Worm (Caenorhabditis elegans) whole organism, L4/young adult: ENCODE data around the gene tsp-18.

Experiments used
- W03F9.2 ChIP-seq: fragments of 150-350 bp; optimal IDR thresholded peaks from 2 replicates; lab custom pipeline; 2014; ENCODE audit warnings: missing biosample characterization, missing genetic modification characterization
- dao-5 ChIP-seq: sonication (generic microtip); optimal IDR thresholded peaks from 2 replicates; lab custom pipeline; 2016; ENCODE audit warnings: missing genotype, missing genetic modification characterization, moderate library complexity, missing compliant biosample characterization
- him-1 ChIP-seq: sonication (generic microtip); optimal IDR thresholded peaks from 2 replicates; lab custom pipeline; 2016; ENCODE audit warnings: missing genotype, missing genetic modification reagents, missing genetic modification characterization, missing compliant biosample characterization

DNA sequence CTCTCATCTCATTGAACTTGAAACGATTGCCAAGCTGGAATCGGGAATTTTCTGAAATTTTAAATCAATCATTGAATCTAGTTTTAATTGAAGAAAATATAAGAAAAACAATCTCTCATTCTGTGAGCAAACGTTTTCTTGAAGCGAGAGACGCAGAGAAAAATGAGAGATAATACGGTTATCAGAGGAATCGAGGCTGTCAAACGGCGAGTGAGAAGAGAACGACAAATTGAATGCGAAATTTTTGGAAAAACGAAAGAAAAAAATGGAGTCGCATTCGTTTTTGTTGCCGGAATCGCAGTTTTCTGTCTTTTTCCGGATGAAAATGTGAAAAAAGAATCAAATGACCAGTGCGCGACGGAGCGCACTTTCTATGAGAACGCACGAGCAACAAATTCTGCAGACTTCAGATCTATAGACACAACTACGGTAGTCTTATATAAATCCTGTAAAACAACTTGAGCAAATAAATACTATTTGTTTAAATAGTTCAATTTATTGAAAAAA lies 30.7 kb upstream of the tsp-18 start, which contains the start of gene tex-2:
- TF ChIP-seq W03F9.2 (tag; lab: Kevin White, UChicago) (peak; percentile 23), him-1 (tag; lab: Kevin White, UChicago) (no peak), dao-5 (tag; lab: Kevin White, UChicago) (no peak)
